Worm (Caenorhabditis elegans): ENCODE measurements around the gene srw-21.

The srw-21 gene

ce11 chrV:15487764-15488163 is at the start of gene srw-21:
Gene srw-21, plus strand, starts transcription at chrV:15488064.
- no peak for TF ChIP-seq unc-62 (GFP tag; optimal IDR thresholded peaks at IDR 0.05)
- no peak for TF ChIP-seq alr-1 (tag; optimal IDR thresholded peaks at IDR 0.05; ENCODE audit: borderline replicate concordance)
- TF ChIP-seq nhr-237 (tag; optimal IDR thresholded peaks at IDR 0.05), result no peak
- TF ChIP-seq blmp-1 (tag; optimal IDR thresholded peaks at IDR 0.05), result no peak
- no peak for TF ChIP-seq C04F5.9 (tag; optimal IDR thresholded peaks at IDR 0.05)
- no peak for TF ChIP-seq tlp-1 (tag; optimal IDR thresholded peaks at IDR 0.05)
- no peak for TF ChIP-seq ama-1 (optimal IDR thresholded peaks at IDR 0.05)

- TF ChIP-seq efl-3 (GFP tag; optimal IDR thresholded peaks at IDR 0.05) (no peak), fkh-4 (tag; optimal IDR thresholded peaks at IDR 0.05; ENCODE audit: borderline replicate concordance) (no peak), C34B4.2 (tag; optimal IDR thresholded peaks at IDR 0.05) (no peak), nhr-76 (tag; optimal IDR thresholded peaks at IDR 0.05) (no peak), zip-4 (GFP tag; optimal IDR thresholded peaks at IDR 0.05) (no peak), unc-98 (GFP tag; IDR thresholded peaks at IDR 0.05) (no peak), snpc-4 (tag; optimal IDR thresholded peaks at IDR 0.05) (no peak), isw-1 (GFP tag; IDR thresholded peaks at IDR 0.05) (no peak), ceh-8 (GFP tag; optimal IDR thresholded peaks at IDR 0.05) (no peak), lin-35 (GFP tag; optimal IDR thresholded peaks at IDR 0.05) (no peak), xbp-1 (tag; optimal IDR thresholded peaks at IDR 0.05) (no peak), sptf-1 (tag; optimal IDR thresholded peaks at IDR 0.05) (no peak), nhr-90 (tag; optimal IDR thresholded peaks at IDR 0.05; ENCODE audit: poor library complexity) (no peak), ceh-90 (tag; optimal IDR thresholded peaks at IDR 0.05) (no peak), C04F5.9 (tag; optimal IDR thresholded peaks at IDR 0.05) (no peak), ztf-11 (tag; optimal IDR thresholded peaks at IDR 0.05) (no peak)
These were observed 45.5 kb upstream of the srw-21 start for ce11 chrV:15442384-15442783.

- TF ChIP-seq ceh-63 (GFP tag; optimal IDR thresholded peaks at IDR 0.05) (no peak), lin-35 (GFP tag; optimal IDR thresholded peaks at IDR 0.05) (no peak), lir-3 (tag; optimal IDR thresholded peaks at IDR 0.05; ENCODE audit: poor library complexity) (no peak), dpl-1 (GFP tag; optimal IDR thresholded peaks at IDR 0.05) (no peak), sptf-1 (tag; optimal IDR thresholded peaks at IDR 0.05) (no peak), grh-1 (GFP tag; IDR thresholded peaks at IDR 0.05) (no peak), C34B4.2 (tag; optimal IDR thresholded peaks at IDR 0.05) (no peak)
These were observed 44.2 kb upstream of the srw-21 start, which contains the start of gene T26H5.10 for ce11 chrV:15443708-15444107. Gene T26H5.10, minus strand, starts transcription at chrV:15443808.

- no peak for TF ChIP-seq hlh-17 (GFP tag; optimal IDR thresholded peaks at IDR 0.05; ENCODE audit: borderline replicate concordance)
- no peak for TF ChIP-seq egl-13 (tag; optimal IDR thresholded peaks at IDR 0.05)
- no peak for TF ChIP-seq nhr-19 (GFP tag; conservative IDR thresholded peaks at IDR 0.05)
- TF ChIP-seq blmp-1 (tag; optimal IDR thresholded peaks at IDR 0.05), result no peak
- TF ChIP-seq ces-1 (GFP tag; optimal IDR thresholded peaks at IDR 0.05), result no peak
- no peak for TF ChIP-seq hlh-4 (tag; optimal IDR thresholded peaks at IDR 0.05)
- TF ChIP-seq C34B4.2 (tag; optimal IDR thresholded peaks at IDR 0.05), result no peak
- TF ChIP-seq nhr-28 (tag; optimal IDR thresholded peaks at IDR 0.05), result no peak
- no peak for TF ChIP-seq nhr-11 (tag; optimal IDR thresholded peaks at IDR 0.05)
- no peak for TF ChIP-seq ceh-63 (GFP tag; optimal IDR thresholded peaks at IDR 0.05)
- no peak for TF ChIP-seq fkh-10 (GFP tag; optimal IDR thresholded peaks at IDR 0.05)
- no peak for TF ChIP-seq isw-1 (GFP tag; IDR thresholded peaks at IDR 0.05)
- no peak for TF ChIP-seq nhr-71 (tag; optimal IDR thresholded peaks at IDR 0.05)
- TF ChIP-seq lin-14 (GFP tag; optimal IDR thresholded peaks at IDR 0.05), result no peak
- no peak for TF ChIP-seq lir-3 (tag; optimal IDR thresholded peaks at IDR 0.05; ENCODE audit: poor library complexity)
- TF ChIP-seq dsc-1 (tag; optimal IDR thresholded peaks at IDR 0.05), result no peak
- TF ChIP-seq elt-3 (tag; optimal IDR thresholded peaks at IDR 0.05), result no peak
These were observed 43.7 kb upstream of the srw-21 start, which contains the start of gene T26H5.11 for ce11 chrV:15444188-15444587. Gene T26H5.11, minus strand, starts transcription at chrV:15444288.

All from whole organism, L1 larva.